Worm (Caenorhabditis elegans) whole organism, L2 larva: ENCODE results near the gene F29G6.1.

Experiments used
- C34F6.9 ChIP-seq: fragments of 150-350 bp; optimal IDR thresholded peaks from 2 replicates; lab custom pipeline; 2014; ENCODE audit warnings: missing biosample characterization, missing genetic modification characterization
- F13H6.1 ChIP-seq: sonication (generic microtip); optimal IDR thresholded peaks from 2 replicates; lab custom pipeline; 2016; ENCODE audit warnings: missing genetic modification characterization, missing compliant biosample characterization
- R02D3.7 ChIP-seq: fragments of 150-350 bp; optimal IDR thresholded peaks from 2 replicates; lab custom pipeline; 2014; ENCODE audit warnings: missing biosample characterization, missing genetic modification characterization
- Y55F3AM.14 ChIP-seq: fragments of 200-800 bp; sonication (Bioruptor generic); optimal IDR thresholded peaks from 2 replicates; lab custom pipeline; 2018; ENCODE audit warnings: mild to moderate bottlenecking, missing genetic modification characterization, missing compliant biosample characterization
- ZK546.5 ChIP-seq: sonication (generic microtip); optimal IDR thresholded peaks from 2 replicates; lab custom pipeline; 2017; ENCODE audit warnings: missing biosample characterization, missing genetic modification characterization
- alr-1 ChIP-seq: fragments of 150-350 bp; optimal IDR thresholded peaks from 2 replicates; lab custom pipeline; 2014; ENCODE audit warnings: missing biosample characterization, missing genetic modification characterization
- aly-2 ChIP-seq: fragments of 150-350 bp; optimal IDR thresholded peaks from 2 replicates; lab custom pipeline; 2014; ENCODE audit warnings: missing biosample characterization, missing genetic modification characterization
- ama-1 ChIP-seq: fragments of 150-350 bp; optimal IDR thresholded peaks from 2 replicates; lab custom pipeline; 2018; ENCODE audit warnings: inconsistent platforms
- blmp-1 ChIP-seq: sonication (generic microtip); optimal IDR thresholded peaks from 2 replicates; lab custom pipeline; 2017; ENCODE audit warnings: missing genetic modification characterization, mild to moderate bottlenecking, missing compliant biosample characterization, antibody characterized with exemption, moderate library complexity; ENCODE audit not compliant: insufficient read depth
- ceh-82 ChIP-seq: fragments of 150-350 bp; optimal IDR thresholded peaks from 2 replicates; lab custom pipeline; 2014; ENCODE audit warnings: missing biosample characterization, missing genetic modification characterization
- crh-2 ChIP-seq: sonication (generic microtip); optimal IDR thresholded peaks from 2 replicates; lab custom pipeline; 2017; ENCODE audit warnings: missing biosample characterization, missing genetic modification characterization
- dmd-4 ChIP-seq: sonication (generic microtip); optimal IDR thresholded peaks from 2 replicates; lab custom pipeline; 2017; ENCODE audit warnings: missing biosample characterization, missing genetic modification characterization
- egl-27 ChIP-seq: sonication (generic microtip); optimal IDR thresholded peaks from 3 replicates; lab custom pipeline; 2017; ENCODE audit warnings: missing biosample characterization, missing genetic modification reagents, missing genetic modification characterization
- elt-1 ChIP-seq: fragments of 150-350 bp; optimal IDR thresholded peaks from 2 replicates; lab custom pipeline; 2014; ENCODE audit warnings: missing biosample characterization, missing genetic modification characterization
- elt-3 ChIP-seq: sonication (generic microtip); optimal IDR thresholded peaks from 2 replicates; lab custom pipeline; 2017; ENCODE audit warnings: missing biosample characterization, missing genetic modification characterization
- fos-1 ChIP-seq: fragments of 150-350 bp; optimal IDR thresholded peaks from 2 replicates; lab custom pipeline; 2014; ENCODE audit warnings: missing biosample characterization, missing genetic modification characterization
- gmeb-1 ChIP-seq: fragments of 150-350 bp; optimal IDR thresholded peaks from 2 replicates; lab custom pipeline; 2014; ENCODE audit warnings: missing biosample characterization, missing genetic modification characterization
- lin-11 ChIP-seq: fragments of 150-350 bp; sonication (generic microtip); optimal IDR thresholded peaks from 2 replicates; lab custom pipeline; 2014; ENCODE audit warnings: missing biosample characterization, missing genetic modification characterization, inconsistent platforms, mixed read lengths
- lin-13 ChIP-seq: fragments of 150-350 bp; optimal IDR thresholded peaks from 2 replicates; lab custom pipeline; 2014; ENCODE audit warnings: missing biosample characterization, missing genetic modification reagents, missing genetic modification characterization
- lin-39 ChIP-seq: fragments of 150-350 bp; optimal IDR thresholded peaks from 2 replicates; lab custom pipeline; 2014; ENCODE audit warnings: missing biosample characterization, missing genetic modification reagents, missing genetic modification characterization
- lsy-2 ChIP-seq, 2 experiments: fragments of 150-350 bp in 1 of 2; sonication (generic microtip) in 1 of 2; optimal IDR thresholded peaks; 2 replicates each; lab custom pipeline; 2014 to 2017; ENCODE audit warnings: missing biosample characterization in 2 of 2, missing genetic modification characterization in 2 of 2
- mab-5 ChIP-seq: fragments of 150-350 bp; optimal IDR thresholded peaks from 2 replicates; lab custom pipeline; 2014; ENCODE audit warnings: missing biosample characterization, missing genetic modification characterization
- mbf-1 ChIP-seq: sonication (generic microtip); optimal IDR thresholded peaks from 2 replicates; lab custom pipeline; 2017; ENCODE audit warnings: missing biosample characterization, missing genetic modification characterization
- mdl-1 ChIP-seq, 2 experiments: fragments of 150-350 bp in 1 of 2; sonication (generic microtip) in 1 of 2; optimal IDR thresholded peaks; 2 replicates each; lab custom pipeline; 2017; ENCODE audit warnings: missing biosample characterization in 2 of 2, missing genetic modification characterization in 2 of 2
- nhr-10 ChIP-seq: sonication (generic microtip); optimal IDR thresholded peaks from 2 replicates; lab custom pipeline; 2017; ENCODE audit warnings: missing biosample characterization, missing genetic modification characterization
- nhr-12 ChIP-seq: fragments of 150-350 bp; optimal IDR thresholded peaks from 2 replicates; lab custom pipeline; 2014; ENCODE audit warnings: missing biosample characterization, missing genetic modification characterization
- nhr-129 ChIP-seq: fragments of 150-350 bp; optimal IDR thresholded peaks from 2 replicates; lab custom pipeline; 2014; ENCODE audit warnings: missing biosample characterization, missing genetic modification characterization
- nhr-21 ChIP-seq: fragments of 150-350 bp; optimal IDR thresholded peaks from 2 replicates; lab custom pipeline; 2014; ENCODE audit warnings: missing biosample characterization, missing genetic modification characterization
- nhr-23 ChIP-seq: fragments of 150-350 bp; optimal IDR thresholded peaks from 2 replicates; lab custom pipeline; 2014; ENCODE audit warnings: missing biosample characterization, missing genetic modification reagents, missing genetic modification characterization
- nhr-237 ChIP-seq: fragments of 150-350 bp; optimal IDR thresholded peaks from 2 replicates; lab custom pipeline; 2014; ENCODE audit warnings: missing biosample characterization, missing genetic modification characterization
- nhr-25 ChIP-seq: fragments of 150-350 bp; sonication (generic microtip); optimal IDR thresholded peaks from 3 replicates; lab custom pipeline; 2014; ENCODE audit warnings: missing biosample characterization, missing genetic modification characterization
- nhr-77 ChIP-seq: fragments of 150-350 bp; optimal IDR thresholded peaks from 2 replicates; lab custom pipeline; 2014; ENCODE audit warnings: missing biosample characterization, missing genetic modification characterization
- peb-1 ChIP-seq: fragments of 150-350 bp; optimal IDR thresholded peaks from 2 replicates; lab custom pipeline; 2014; ENCODE audit warnings: missing biosample characterization, missing genetic modification characterization
- sem-4 ChIP-seq: fragments of 150-350 bp; optimal IDR thresholded peaks from 2 replicates; lab custom pipeline; 2014; ENCODE audit warnings: missing biosample characterization, missing genetic modification reagents, missing genetic modification characterization
- skn-1 ChIP-seq: sonication (generic microtip); optimal IDR thresholded peaks from 2 replicates; lab custom pipeline; 2017; ENCODE audit warnings: missing biosample characterization, missing genetic modification characterization
- sma-3 ChIP-seq: sonication (generic microtip); optimal IDR thresholded peaks from 2 replicates; lab custom pipeline; 2016; ENCODE audit warnings: missing genetic modification reagents, missing genetic modification characterization, missing compliant biosample characterization
- sma-9 ChIP-seq, 2 experiments: fragments of 150-350 bp in 1 of 2; sonication (generic microtip) in 1 of 2; optimal IDR thresholded peaks; 2 replicates each; lab custom pipeline; 2014 to 2016; ENCODE audit warnings: missing genetic modification characterization in 2 of 2, mild to moderate bottlenecking in 1 of 2, missing biosample characterization in 1 of 2, missing compliant biosample characterization in 1 of 2, missing genetic modification reagents in 1 of 2, moderate library complexity in 1 of 2
- snpc-4 ChIP-seq: fragments of 150-350 bp; optimal IDR thresholded peaks from 2 replicates; lab custom pipeline; 2014; ENCODE audit warnings: missing biosample characterization, missing genetic modification characterization
- unc-55 ChIP-seq: fragments of 150-350 bp; sonication (generic microtip); optimal IDR thresholded peaks from 3 replicates; lab custom pipeline; 2014; ENCODE audit warnings: missing biosample characterization, missing genetic modification reagents, missing genetic modification characterization
- unc-62 ChIP-seq: fragments of 150-350 bp; optimal IDR thresholded peaks from 2 replicates; lab custom pipeline; 2014; ENCODE audit warnings: missing biosample characterization, missing genetic modification reagents, missing genetic modification characterization
- ztf-1 ChIP-seq: fragments of 200-800 bp; sonication (Bioruptor generic); conservative IDR thresholded peaks from 2 replicates; pipeline ENCODE4 v1.3.6; 2022; ENCODE audit warnings: missing genetic modification characterization, missing compliant biosample characterization
- ztf-11 ChIP-seq: sonication (generic microtip); optimal IDR thresholded peaks from 2 replicates; lab custom pipeline; 2017; ENCODE audit warnings: missing biosample characterization, missing genetic modification characterization
- ztf-4 ChIP-seq: fragments of 150-350 bp; optimal IDR thresholded peaks from 2 replicates; lab custom pipeline; 2014; ENCODE audit warnings: missing biosample characterization, missing genetic modification characterization

Gene F29G6.1

DNA sequence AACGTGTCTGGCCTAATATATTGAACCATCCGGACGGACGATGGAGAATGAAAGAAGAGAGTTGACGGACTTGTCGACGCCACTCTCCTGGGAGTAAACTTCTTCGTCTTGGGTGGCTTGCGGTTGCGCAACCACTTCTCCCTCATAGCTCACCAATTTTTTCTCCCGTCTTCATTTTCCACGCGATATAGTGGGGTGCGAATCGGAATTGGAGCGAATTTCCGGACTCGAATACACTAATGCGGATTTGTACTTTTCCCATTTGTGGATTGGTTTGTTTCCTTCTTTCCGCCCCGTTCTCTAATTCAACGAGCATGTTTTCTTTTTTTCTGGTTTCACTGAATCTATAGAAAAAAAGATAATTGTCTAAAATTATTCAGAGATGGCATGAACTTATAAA is 26.3 kb upstream of the F29G6.1 start:
- TF ChIP-seq ceh-82 (tag; lab: Kevin White, UChicago) (no peak), snpc-4 (tag; lab: Kevin White, UChicago) (no peak), lsy-2 (tag; optimal IDR thresholded peaks at IDR 0.05; lab: Kevin White, UChicago) (no peak), sma-9 (GFP tag; optimal IDR thresholded peaks at IDR 0.05; lab: Kevin White, UChicago) (no peak), sma-9 (tag; optimal IDR thresholded peaks at IDR 0.05; lab: Kevin White, UChicago) (no peak), peb-1 (tag; lab: Kevin White, UChicago) (no peak), egl-27 (no peak), F13H6.1 (tag; lab: Kevin White, UChicago) (no peak), ztf-11 (tag; lab: Kevin White, UChicago) (no peak), lin-11 (tag; lab: Kevin White, UChicago) (no peak), lin-13 (GFP tag; lab: Kevin White, UChicago) (no peak), lin-39 (tag; lab: Kevin White, UChicago) (no peak), blmp-1 (tag; lab: Kevin White, UChicago) (no peak), unc-62 (GFP tag; lab: Kevin White, UChicago) (no peak), elt-3 (tag; lab: Kevin White, UChicago) (no peak), ztf-1 (GFP tag; lab: Robert Waterston, UW) (no peak), C34F6.9 (tag; lab: Kevin White, UChicago) (no peak), mdl-1 (tag; optimal IDR thresholded peaks at IDR 0.05; lab: Kevin White, UChicago) (no peak), nhr-23 (no peak)
- TF ChIP-seq, all 48 proteins: peak for 0

DNA sequence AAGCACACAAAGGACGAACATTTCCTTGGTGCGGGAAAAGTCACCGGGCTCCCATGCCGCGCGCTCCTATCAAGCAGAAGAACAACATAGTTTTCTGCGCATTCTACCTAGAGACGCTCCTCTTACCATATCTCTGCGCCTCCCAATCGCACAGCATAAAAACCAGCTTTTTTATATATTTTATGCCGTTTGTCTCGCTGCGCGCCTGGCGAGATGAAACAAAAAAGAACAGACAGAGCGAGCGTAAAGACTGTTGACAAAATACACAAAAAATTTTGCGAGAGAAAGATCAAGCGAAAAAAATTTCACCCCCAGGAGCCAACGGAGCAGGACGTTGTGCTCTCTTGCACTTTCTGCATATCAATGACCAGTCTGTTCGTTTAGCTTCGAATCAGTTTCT is 24.3 kb upstream of the F29G6.1 start:
- TF ChIP-seq F13H6.1 (tag; lab: Kevin White, UChicago), result peak; percentile 68
- TF ChIP-seq sma-9 (GFP tag; optimal IDR thresholded peaks at IDR 0.05; lab: Kevin White, UChicago), result peak; percentile 20
- no peak for TF ChIP-seq sma-9 (tag; optimal IDR thresholded peaks at IDR 0.05; lab: Kevin White, UChicago)
- no peak for TF ChIP-seq nhr-25 (tag; lab: Kevin White, UChicago)
- TF ChIP-seq, all 48 proteins: peak for 2

DNA sequence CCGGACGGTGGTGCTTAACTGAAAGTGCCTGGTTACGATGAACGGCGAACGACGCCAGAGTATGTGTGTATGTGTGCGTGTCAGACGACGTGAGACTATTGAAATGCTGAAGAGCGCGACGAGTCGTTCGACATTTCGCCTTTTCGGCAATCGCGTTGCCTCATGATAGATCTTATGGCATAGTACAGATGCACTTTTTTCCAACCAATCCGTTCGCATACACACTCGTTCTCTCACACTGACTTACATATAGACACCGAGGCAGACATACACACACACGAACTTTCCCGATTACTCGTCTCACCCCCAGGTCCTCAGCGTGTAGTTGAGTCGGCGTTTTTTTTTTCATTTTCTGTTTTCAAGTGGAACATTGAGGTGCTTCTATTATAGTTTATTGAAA is 23.3 kb upstream of the F29G6.1 start:
- TF ChIP-seq elt-3 (tag; lab: Kevin White, UChicago) (no peak), mab-5 (tag; lab: Kevin White, UChicago) (no peak), lin-13 (GFP tag; lab: Kevin White, UChicago) (no peak), fos-1 (peak; percentile 47), R02D3.7 (no peak), C34F6.9 (tag; lab: Kevin White, UChicago) (peak; percentile 3), F13H6.1 (tag; lab: Kevin White, UChicago) (peak; percentile 77), nhr-21 (tag; lab: Kevin White, UChicago) (peak; percentile 71), egl-27 (peak; percentile 34), ama-1 (lab: Kevin White, UChicago) (no peak), ztf-1 (GFP tag; lab: Robert Waterston, UW) (no peak), unc-55 (GFP tag; lab: Kevin White, UChicago) (no peak), crh-2 (tag; lab: Kevin White, UChicago) (no peak), nhr-25 (tag; lab: Kevin White, UChicago) (peak; percentile 52), skn-1 (tag; lab: Kevin White, UChicago) (no peak), aly-2 (tag; lab: Kevin White, UChicago) (no peak), alr-1 (tag; lab: Kevin White, UChicago) (no peak), sma-3 (GFP tag; lab: Kevin White, UChicago) (peak; percentile 69), sem-4 (tag; lab: Kevin White, UChicago) (peak; percentile 1), ztf-11 (tag; lab: Kevin White, UChicago) (no peak), lsy-2 (tag; optimal IDR thresholded peaks at IDR 0.05; lab: Kevin White, UChicago) (peak in 1 of 2 experiments; percentile 30), blmp-1 (tag; lab: Kevin White, UChicago) (peak; percentile 42), gmeb-1 (tag; lab: Kevin White, UChicago) (no peak), ZK546.5 (tag; lab: Kevin White, UChicago) (no peak), dmd-4 (tag; lab: Kevin White, UChicago) (no peak), nhr-12 (tag; lab: Kevin White, UChicago) (no peak), lin-39 (tag; lab: Kevin White, UChicago) (no peak), unc-62 (GFP tag; lab: Kevin White, UChicago) (no peak), Y55F3AM.14 (no peak), lin-11 (tag; lab: Kevin White, UChicago) (no peak), nhr-237 (tag; lab: Kevin White, UChicago) (no peak), mdl-1 (tag; optimal IDR thresholded peaks at IDR 0.05; lab: Kevin White, UChicago) (peak in 1 of 2 experiments; percentile 34), nhr-10 (tag; lab: Kevin White, UChicago) (no peak), nhr-77 (tag; lab: Kevin White, UChicago) (no peak), elt-1 (tag; lab: Kevin White, UChicago) (no peak), ceh-82 (tag; lab: Kevin White, UChicago) (no peak), sma-9 (GFP tag; optimal IDR thresholded peaks at IDR 0.05; lab: Kevin White, UChicago) (peak; percentile 65), sma-9 (tag; optimal IDR thresholded peaks at IDR 0.05; lab: Kevin White, UChicago) (no peak), nhr-129 (tag; lab: Kevin White, UChicago) (no peak), ztf-4 (tag; lab: Kevin White, UChicago) (no peak), mbf-1 (no peak)
